Worm (Caenorhabditis elegans) whole organism, midembryonic: ENCODE data around the gene srz-32.
"Not testable (repeated sequence)": the region's sequence is repeated elsewhere in the genome, so short reads cannot be mapped to it uniquely, and the experiment has no call there.

ENCODE experiments used
- T22C8.4 ChIP-seq: fragments of 200-800 bp; sonication (Bioruptor generic); IDR thresholded peaks from 2 replicates; pipeline ENCODE4 v1.3.6; 2022; ENCODE audit warnings: missing genetic modification characterization, missing compliant biosample characterization
- cog-1 ChIP-seq: sonication (generic microtip); optimal IDR thresholded peaks from 2 replicates; lab custom pipeline; 2016; ENCODE audit warnings: missing genetic modification characterization, missing compliant biosample characterization
- flt-1 ChIP-seq: fragments of 200-800 bp; sonication (Bioruptor generic); IDR thresholded peaks from 2 replicates; pipeline ENCODE4 v1.3.6; 2022; ENCODE audit warnings: missing genetic modification characterization, missing compliant biosample characterization
- klf-2 ChIP-seq: fragments of 200-800 bp; sonication (Bioruptor generic); conservative IDR thresholded peaks from 2 replicates; pipeline ENCODE4 v1.3.6; 2022; ENCODE audit warnings: missing genetic modification reagents, missing genetic modification characterization, missing compliant biosample characterization
- med-1 ChIP-seq: sonication (generic microtip); optimal IDR thresholded peaks from 2 replicates; lab custom pipeline; 2017; ENCODE audit warnings: missing genetic modification characterization, mild to moderate bottlenecking, missing compliant biosample characterization, antibody characterized with exemption, missing genetic modification reagents; ENCODE audit not compliant: insufficient read depth
- ref-1 ChIP-seq: fragments of 200-800 bp; sonication (Bioruptor generic); conservative IDR thresholded peaks from 2 replicates; pipeline ENCODE4 v1.3.6; 2022; ENCODE audit warnings: missing genetic modification reagents, missing genetic modification characterization, missing compliant biosample characterization
- tab-1 ChIP-seq: fragments of 200-800 bp; sonication (Bioruptor generic); IDR thresholded peaks from 2 replicates; pipeline ENCODE4 v1.3.6; 2022; ENCODE audit warnings: missing genetic modification characterization, missing compliant biosample characterization
- ztf-23 ChIP-seq: fragments of 200-800 bp; sonication (Bioruptor generic); IDR thresholded peaks from 2 replicates; pipeline ENCODE4 v1.3.6; 2022; ENCODE audit warnings: missing genetic modification reagents, missing genetic modification characterization, missing compliant biosample characterization
- ztf-29 ChIP-seq: fragments of 200-800 bp; sonication (Bioruptor generic); IDR thresholded peaks from 2 replicates; pipeline ENCODE4 v1.3.6; 2022; ENCODE audit warnings: missing genetic modification reagents, missing genetic modification characterization, missing compliant biosample characterization

The srz-32 gene

DNA sequence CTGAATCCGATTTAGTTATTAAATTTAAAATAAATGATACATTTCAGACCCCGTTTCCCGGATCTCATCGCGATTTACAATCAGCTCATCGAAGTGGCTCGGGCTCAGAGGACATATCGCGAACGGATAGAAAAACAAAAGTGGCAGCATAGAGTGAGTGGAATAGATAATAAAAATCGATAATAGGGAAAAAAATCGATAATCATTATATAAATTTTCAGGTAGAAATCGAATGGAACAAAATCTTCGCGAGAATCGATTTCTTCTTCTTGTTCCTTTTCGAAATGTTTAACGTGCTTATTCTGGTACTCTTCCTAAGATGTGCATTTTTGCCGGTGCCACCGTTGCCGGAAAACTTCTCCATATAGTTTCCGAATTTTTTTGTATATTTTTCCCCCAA is 17.4 kb upstream of the srz-32 start:
- TF ChIP-seq T22C8.4 (peak; percentile 59; the same call in 1 of the 2 replicates), cog-1 (tag; lab: Kevin White, UChicago) (no peak)

DNA sequence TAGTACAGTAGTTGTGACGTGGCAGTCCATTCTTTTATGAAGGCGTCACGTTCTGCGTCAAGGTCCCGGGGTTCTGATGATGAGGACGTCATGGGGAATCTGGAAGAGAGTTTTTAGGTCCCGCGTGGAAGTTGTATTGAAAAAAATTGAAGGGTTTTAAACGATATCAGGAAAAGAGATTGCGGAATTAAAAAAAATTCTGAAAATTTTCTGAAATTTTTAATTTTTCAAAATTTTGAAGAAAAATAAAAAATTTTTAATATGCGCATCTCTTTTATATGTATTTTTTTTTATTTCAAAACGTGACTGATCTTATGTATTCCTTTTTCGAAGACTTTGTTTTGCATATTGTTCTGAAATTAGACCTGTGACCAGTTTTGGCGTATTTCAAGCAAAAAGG is 13.6 kb upstream of the srz-32 start, which contains the start of gene C04C3.6:
Gene C04C3.6, minus strand, starts transcription at position 101 of the 400 bp plus-strand sequence.
- no peak for TF ChIP-seq ztf-29
- no peak for TF ChIP-seq ref-1 (GFP tag; lab: Robert Waterston, UW)
- no peak for TF ChIP-seq cog-1 (tag; lab: Kevin White, UChicago)
- no peak for TF ChIP-seq tab-1
- no peak for TF ChIP-seq T22C8.4

DNA sequence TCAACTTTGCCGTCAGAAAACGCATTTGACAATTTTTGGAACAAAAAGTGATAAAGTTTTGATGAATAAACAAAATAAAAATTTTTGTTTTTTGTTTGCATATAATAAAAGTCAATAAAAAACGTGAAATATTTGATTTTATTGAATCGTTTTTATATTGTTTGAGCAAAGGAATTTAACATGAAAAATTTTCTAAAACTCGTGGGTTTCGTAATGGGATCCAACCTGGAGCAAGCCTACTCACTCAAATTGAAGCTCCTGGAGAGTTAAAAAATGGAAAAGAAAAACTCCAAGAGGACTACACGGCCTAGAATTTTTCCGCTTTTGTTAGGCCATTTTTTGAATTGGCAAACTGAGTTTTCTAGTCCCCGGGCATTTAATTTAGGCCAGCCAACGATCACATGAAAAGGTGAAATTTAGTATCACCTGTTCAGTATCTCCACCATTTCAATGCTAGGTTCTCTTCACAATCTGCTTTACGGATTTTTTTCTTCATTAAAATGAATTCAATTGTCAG is 7.6 kb upstream of the srz-32 start, which contains the start of the genes C04C3.9 and srz-60:
Gene C04C3.9, minus strand, starts transcription at position 101 of the 517 bp plus-strand sequence.
Gene srz-60, plus strand, starts transcription at position 467 of the 517 bp plus-strand sequence.
- TF ChIP-seq flt-1 = no peak
- no peak for TF ChIP-seq ref-1 (GFP tag; lab: Robert Waterston, UW)
- TF ChIP-seq cog-1 (tag; lab: Kevin White, UChicago) = no peak
- no peak for TF ChIP-seq T22C8.4
- TF ChIP-seq ztf-29 = no peak
- TF ChIP-seq ztf-23 = no peak
- no peak for TF ChIP-seq klf-2 (GFP tag; lab: Robert Waterston, UW)
- TF ChIP-seq tab-1 = no peak
- no peak for TF ChIP-seq med-1

DNA sequence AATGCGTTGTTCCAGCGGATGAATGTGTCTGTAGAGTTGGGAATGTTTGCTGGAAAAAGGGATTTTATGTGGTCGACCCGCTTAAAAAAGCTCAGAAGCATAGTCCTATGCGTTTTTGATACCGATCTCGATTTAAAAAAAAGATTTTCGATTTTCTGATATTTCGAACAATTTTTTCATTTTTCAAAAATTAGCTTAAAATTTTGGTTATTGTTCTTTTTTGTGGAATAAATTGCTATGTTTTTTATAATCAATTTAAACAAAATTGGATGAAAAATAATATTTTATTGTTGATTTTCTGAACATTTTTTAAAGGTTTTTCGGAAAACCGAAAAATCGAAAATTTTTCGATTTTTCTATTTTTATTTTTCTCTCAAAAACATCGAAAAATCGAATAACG is 2.7 kb upstream of the srz-32 start, which contains the start of gene C04C3.7:
Gene C04C3.7, minus strand, starts transcription at position 101 of the 400 bp plus-strand sequence.
- not testable (repeated sequence) for TF ChIP-seq cog-1 (tag; lab: Kevin White, UChicago); klf-2 (GFP tag; lab: Robert Waterston, UW); tab-1

DNA sequence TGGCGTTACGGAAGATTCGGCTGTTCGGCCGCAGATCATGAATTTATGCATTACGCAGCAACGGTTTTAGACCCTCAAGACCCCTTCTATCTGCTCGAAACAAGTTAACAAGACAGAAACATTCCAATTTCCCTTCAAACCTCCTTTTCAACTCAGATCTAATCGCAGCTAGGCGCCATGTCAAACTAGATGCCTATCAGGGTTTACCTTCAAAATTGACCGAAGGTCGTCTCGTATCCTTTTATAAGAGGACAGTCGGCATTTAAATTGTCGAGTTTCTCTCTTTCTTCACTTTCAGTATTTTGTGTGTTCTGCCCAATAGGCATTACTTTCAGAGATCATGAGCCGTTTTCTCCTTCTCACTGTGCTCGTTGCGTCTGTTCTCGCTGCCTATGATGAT is 1.9 kb downstream of the srz-32 start, which contains the start of gene grd-13:
Gene grd-13, plus strand, starts transcription at position 291 of the 400 bp plus-strand sequence.
- TF ChIP-seq flt-1 (no peak), ref-1 (GFP tag; lab: Robert Waterston, UW) (no peak), cog-1 (tag; lab: Kevin White, UChicago) (no peak), med-1 (no peak), klf-2 (GFP tag; lab: Robert Waterston, UW) (no peak), ztf-29 (no peak), ztf-23 (no peak), tab-1 (no peak), T22C8.4 (no peak)

DNA sequence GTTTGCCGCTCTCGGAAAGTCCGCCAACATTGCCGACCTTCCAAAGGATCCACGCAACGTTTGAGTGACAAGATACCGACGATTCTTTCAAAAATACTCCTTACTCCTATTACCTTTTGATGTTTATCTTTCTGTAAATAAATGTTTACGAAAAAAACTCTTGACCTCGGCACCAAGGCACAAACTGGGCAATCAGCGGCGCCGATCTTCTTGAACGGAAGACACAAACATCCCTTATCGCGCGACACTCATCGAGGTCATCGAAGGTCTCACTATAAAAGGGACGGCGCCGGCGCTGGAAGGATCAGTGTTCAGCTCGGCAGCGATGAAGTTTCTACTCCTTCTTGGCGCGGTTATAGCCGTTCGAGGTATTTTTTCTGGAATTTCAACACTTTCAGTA is 3.2 kb downstream of the srz-32 start, which contains the start of gene grd-3:
Gene grd-3, plus strand, starts transcription at position 302 of the 400 bp plus-strand sequence.
- TF ChIP-seq tab-1 (no peak), klf-2 (GFP tag; lab: Robert Waterston, UW) (no peak), ztf-29 (no peak), med-1 (no peak), flt-1 (no peak), T22C8.4 (no peak), ref-1 (GFP tag; lab: Robert Waterston, UW) (no peak), cog-1 (tag; lab: Kevin White, UChicago) (no peak), ztf-23 (no peak)

DNA sequence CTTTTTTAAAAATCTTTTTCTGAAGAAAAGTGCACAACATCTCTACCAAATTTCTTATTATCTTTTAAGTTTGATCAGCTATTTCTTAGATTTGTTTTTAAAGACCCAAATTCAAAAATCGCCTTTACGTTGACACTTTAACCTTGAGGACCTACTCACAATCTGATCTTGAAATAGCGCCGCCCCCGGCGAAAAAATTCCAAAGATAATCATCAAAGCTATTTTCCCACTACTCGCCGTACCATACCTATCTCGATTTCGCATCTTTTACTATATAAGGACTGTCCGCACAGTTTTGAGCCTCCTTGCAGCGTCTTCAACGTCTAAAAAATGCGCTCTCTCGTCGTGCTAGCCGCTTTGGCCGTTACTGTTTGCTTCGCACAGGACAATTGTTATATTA is 4.7 kb downstream of the srz-32 start, which contains the start of gene grd-10:
Gene grd-10, plus strand, starts transcription at position 208 of the 400 bp plus-strand sequence.
- TF ChIP-seq ztf-23 = no peak
- TF ChIP-seq klf-2 (GFP tag; lab: Robert Waterston, UW) = no peak
- no peak for TF ChIP-seq cog-1 (tag; lab: Kevin White, UChicago)

DNA sequence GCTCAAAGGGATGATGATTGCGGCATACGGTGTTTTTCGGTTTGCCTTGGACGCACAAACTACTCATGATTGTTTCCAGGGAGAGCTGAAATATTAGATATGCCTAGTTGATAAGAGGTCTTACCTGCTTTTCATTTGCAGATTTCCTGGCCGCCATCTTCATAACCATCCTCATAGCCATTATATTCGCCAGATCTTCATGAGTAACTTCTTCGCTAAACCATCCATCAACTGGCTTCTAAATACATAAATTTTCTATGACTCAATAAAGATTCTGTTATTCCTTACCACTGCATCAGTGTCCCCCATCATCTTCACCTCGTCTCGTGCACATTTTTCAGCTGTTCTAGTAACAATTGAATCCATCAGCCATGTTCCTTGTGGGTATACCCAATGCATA is 6.4 kb downstream of the srz-32 start:
- TF ChIP-seq T22C8.4 (no peak), klf-2 (GFP tag; lab: Robert Waterston, UW) (no peak), ref-1 (GFP tag; lab: Robert Waterston, UW) (no peak), ztf-29 (no peak), tab-1 (no peak), flt-1 (no peak), med-1 (no peak)

DNA sequence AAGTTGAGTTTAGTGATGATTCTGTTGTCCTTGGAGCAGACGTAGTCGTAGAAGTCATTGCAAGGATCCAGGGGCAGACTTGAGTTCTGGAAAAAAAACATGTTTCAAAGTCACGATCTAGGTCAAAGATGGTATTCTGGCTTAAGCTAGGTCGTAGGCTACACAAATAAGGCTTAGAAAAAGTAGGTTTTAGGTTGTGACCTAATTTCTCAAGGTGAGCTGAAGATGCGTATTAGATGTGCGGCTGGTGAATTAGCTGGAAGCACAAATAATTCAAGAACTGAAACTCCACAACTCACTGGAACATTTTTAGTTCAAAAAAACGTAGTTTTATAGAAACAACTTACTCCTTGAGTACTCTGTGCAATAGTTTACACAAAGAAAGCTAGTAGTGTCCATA is 8.0 kb downstream of the srz-32 start, which contains the start of gene F09D12.2:
Gene F09D12.2, minus strand, starts transcription at position 101 of the 400 bp plus-strand sequence.
- TF ChIP-seq tab-1 (no peak), ref-1 (GFP tag; lab: Robert Waterston, UW) (no peak), cog-1 (tag; lab: Kevin White, UChicago) (no peak), T22C8.4 (no peak), klf-2 (GFP tag; lab: Robert Waterston, UW) (no peak), ztf-23 (no peak), ztf-29 (no peak), flt-1 (no peak), med-1 (no peak)

DNA sequence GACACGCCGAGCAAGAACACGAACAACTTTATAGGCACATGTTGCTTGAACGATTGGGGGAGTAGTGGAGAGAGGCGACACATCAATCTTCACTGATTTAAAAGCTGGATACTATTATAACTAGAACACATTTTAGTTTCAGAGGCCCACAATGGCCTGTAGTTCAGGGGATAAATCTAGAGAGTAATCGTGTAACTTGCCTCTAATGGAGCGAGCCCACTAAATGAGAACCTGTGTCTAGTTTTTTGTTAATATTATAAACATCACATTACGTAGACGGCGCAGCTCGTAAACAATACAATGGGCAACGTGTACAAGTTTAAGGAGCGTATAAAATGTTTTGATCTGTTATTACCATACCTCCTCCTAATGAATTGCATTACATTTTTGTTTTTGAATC is 8.5 kb downstream of the srz-32 start, which contains the start of gene F58E2.5:
Gene F58E2.5, plus strand, starts transcription at position 301 of the 400 bp plus-strand sequence.
- TF ChIP-seq med-1 = no peak
- no peak for TF ChIP-seq tab-1
- TF ChIP-seq flt-1 = no peak

DNA sequence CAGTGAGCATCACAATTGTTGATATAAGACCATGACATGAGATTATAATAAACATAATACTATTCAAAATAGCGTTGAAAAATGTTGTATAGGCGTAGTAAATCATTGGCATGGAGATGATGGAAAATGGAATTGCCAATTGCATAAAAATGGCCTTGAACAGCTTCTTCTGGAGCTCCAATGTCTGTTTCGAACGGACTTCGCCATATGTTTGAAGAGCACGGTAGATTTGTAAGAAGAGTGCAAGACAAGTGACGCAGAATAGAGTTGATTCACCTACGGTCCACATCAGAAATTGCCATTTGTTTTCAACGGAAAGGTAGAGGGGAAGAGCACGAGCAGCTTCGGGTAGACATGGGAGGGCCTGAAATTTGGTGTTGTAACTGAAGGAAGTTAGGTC is 11.2 kb downstream of the srz-32 start:
- TF ChIP-seq T22C8.4 (no peak), ref-1 (GFP tag; lab: Robert Waterston, UW) (no peak), ztf-29 (no peak), flt-1 (no peak), tab-1 (no peak), cog-1 (tag; lab: Kevin White, UChicago) (no peak), med-1 (no peak), ztf-23 (no peak), klf-2 (GFP tag; lab: Robert Waterston, UW) (no peak)
